Fruit fly (Drosophila melanogaster): ENCODE measurements around the gene CG14414.

Gene CG14414

dm6 chrX:14621464-14621863, 41.1 kb downstream of the CG14414 start (continued):
- no peak for TF ChIP-seq CG10274 (GFP tag; optimal IDR thresholded peaks at IDR 0.05)
- peak in 1 of 2 experiments; percentile 12 for TF ChIP-seq chif (GFP tag; optimal IDR thresholded peaks at IDR 0.05)
- no peak for TF ChIP-seq YL-1 (GFP tag; optimal IDR thresholded peaks at IDR 0.05)
- no peak for TF ChIP-seq ab (GFP tag; optimal IDR thresholded peaks at IDR 0.05)
- 0 out of 3 replicates have a peak, but pooled peaks have one; percentile 37 for TF ChIP-seq ci (GFP tag; IDR thresholded peaks at IDR 0.05)
- no peak for TF ChIP-seq Six4 (GFP tag; optimal IDR thresholded peaks at IDR 0.05)
- peak; percentile 2 for TF ChIP-seq tin (GFP tag; optimal IDR thresholded peaks at IDR 0.05)
- TF ChIP-seq lbe (GFP tag; optimal IDR thresholded peaks at IDR 0.05): no peak
- TF ChIP-seq Spps (tag; optimal IDR thresholded peaks at IDR 0.05): no peak
- no peak for TF ChIP-seq CG11085 (GFP tag; IDR thresholded peaks at IDR 0.05)
- TF ChIP-seq so (GFP tag; IDR thresholded peaks at IDR 0.05): no peak
- TF ChIP-seq cwo (GFP tag; optimal IDR thresholded peaks at IDR 0.05): no peak
- peak in 1 of 2 experiments; percentile 31 for TF ChIP-seq bsh (GFP tag; optimal IDR thresholded peaks at IDR 0.05)
- TF ChIP-seq CG17359 (tag; optimal IDR thresholded peaks at IDR 0.05): peak; percentile 16
- TF ChIP-seq Med (GFP tag): peak; percentile 66
- no peak for TF ChIP-seq hkb (optimal IDR thresholded peaks at IDR 0.05)
- 0 out of 2 replicates have a peak, but pooled peaks have one; percentile 10 for TF ChIP-seq hkb (GFP tag; IDR thresholded peaks at IDR 0.05)
- peak; percentile 32 for TF ChIP-seq ATbp (GFP tag; optimal IDR thresholded peaks at IDR 0.05)
- no peak for TF ChIP-seq Oli (tag; optimal IDR thresholded peaks at IDR 0.05)
- TF ChIP-seq Sox102F (GFP tag; optimal IDR thresholded peaks at IDR 0.05): peak; percentile 24
- TF ChIP-seq CG15479 (GFP tag; optimal IDR thresholded peaks at IDR 0.05): no peak
- TF ChIP-seq CG7928 (GFP tag; optimal IDR thresholded peaks at IDR 0.05): no peak
- TF ChIP-seq Ets65A (GFP tag): peak; percentile 64
- TF ChIP-seq vfl (GFP tag; optimal IDR thresholded peaks at IDR 0.05): no peak
- TF ChIP-seq C15 (GFP tag; IDR thresholded peaks at IDR 0.05): no peak
- no peak for TF ChIP-seq CG4820 (GFP tag; optimal IDR thresholded peaks at IDR 0.05)
- peak; percentile 18; the same call in 1 of the 2 replicates for TF ChIP-seq CG6689 (GFP tag; IDR thresholded peaks at IDR 0.05)
- TF ChIP-seq CG4328 (GFP tag; optimal IDR thresholded peaks at IDR 0.05): no peak
- TF ChIP-seq otp (GFP tag; IDR thresholded peaks at IDR 0.05): 0 out of 3 replicates have a peak, but pooled peaks have one; percentile 18
- no peak for TF ChIP-seq seq (GFP tag; IDR thresholded peaks at IDR 0.05)
- no peak for TF ChIP-seq Asciz (GFP tag; optimal IDR thresholded peaks at IDR 0.05)
- no peak for TF ChIP-seq CG15269 (tag; optimal IDR thresholded peaks at IDR 0.05)
- TF ChIP-seq HmgD (GFP tag; optimal IDR thresholded peaks at IDR 0.05): no peak
- 0 out of 2 replicates have a peak, but pooled peaks have one; percentile 36 for TF ChIP-seq Awh (GFP tag; IDR thresholded peaks at IDR 0.05)
- TF ChIP-seq Dll (GFP tag; IDR thresholded peaks at IDR 0.05; ENCODE audit: partially characterized antibody): no peak
- no peak for TF ChIP-seq kni (GFP tag; optimal IDR thresholded peaks at IDR 0.05)
- TF ChIP-seq ERR (GFP tag; optimal IDR thresholded peaks at IDR 0.05): no peak
- peak; percentile 12; the same call in 1 of the 2 replicates for TF ChIP-seq sisA (GFP tag; IDR thresholded peaks at IDR 0.05)
- TF ChIP-seq CoRest (tag; optimal IDR thresholded peaks at IDR 0.05): no peak
- TF ChIP-seq fd96Cb (tag; optimal IDR thresholded peaks at IDR 0.05): peak; percentile 11
- TF ChIP-seq TFAM (GFP tag; optimal IDR thresholded peaks at IDR 0.05): no peak
- TF ChIP-seq gem (tag; optimal IDR thresholded peaks at IDR 0.05): peak; percentile 34
- no peak for TF ChIP-seq yki (optimal IDR thresholded peaks at IDR 0.05)
- peak; percentile 6 for TF ChIP-seq CG7839 (tag; optimal IDR thresholded peaks at IDR 0.05)
- no peak for TF ChIP-seq trh (GFP tag; optimal IDR thresholded peaks at IDR 0.05)
- no peak for TF ChIP-seq Jarid2 (GFP tag; optimal IDR thresholded peaks at IDR 0.05)
- 0 out of 2 replicates have a peak, but pooled peaks have one; percentile 11 for TF ChIP-seq Ada2b (GFP tag; IDR thresholded peaks at IDR 0.05)
- TF ChIP-seq danr (GFP tag; IDR thresholded peaks at IDR 0.05): no peak
- peak; percentile 3 for TF ChIP-seq Xbp1 (GFP tag; optimal IDR thresholded peaks at IDR 0.05)
- 0 out of 3 replicates have a peak, but pooled peaks have one; percentile 11 for TF ChIP-seq CG34422 (GFP tag; IDR thresholded peaks at IDR 0.05)
- no peak for TF ChIP-seq CG12219 (GFP tag; optimal IDR thresholded peaks at IDR 0.05)

All from whole organism, embryonic.